Worm (Caenorhabditis elegans) whole organism, L1 larva: Measurements from ENCODE around the gene ilkp-1.

Experiments used
- C04F5.9 ChIP-seq: sonication (generic microtip); optimal IDR thresholded peaks from 2 replicates; lab custom pipeline; 2016; ENCODE audit warnings: missing genetic modification characterization, missing compliant biosample characterization
- C16A3.4 ChIP-seq: fragments of 150-350 bp; optimal IDR thresholded peaks from 2 replicates; lab custom pipeline; 2014; ENCODE audit warnings: missing biosample characterization, missing genetic modification characterization
- C34B4.2 ChIP-seq: sonication (generic microtip); optimal IDR thresholded peaks from 2 replicates; lab custom pipeline; 2017; ENCODE audit warnings: mild to moderate bottlenecking, missing genetic modification characterization, missing compliant biosample characterization
- F16B12.6 ChIP-seq: fragments of 150-350 bp; optimal IDR thresholded peaks from 2 replicates; lab custom pipeline; 2014; ENCODE audit warnings: missing biosample characterization, missing genetic modification characterization
- Y116A8C.19 ChIP-seq: sonication (generic microtip); optimal IDR thresholded peaks from 2 replicates; lab custom pipeline; 2016; ENCODE audit warnings: missing compliant biosample characterization, missing genetic modification characterization, borderline replicate concordance
- blmp-1 ChIP-seq: fragments of 150-350 bp; optimal IDR thresholded peaks from 2 replicates; lab custom pipeline; 2014; ENCODE audit warnings: missing biosample characterization, missing genetic modification characterization
- ceh-63 ChIP-seq: fragments of 200-800 bp; sonication (Bioruptor generic); optimal IDR thresholded peaks from 2 replicates; lab custom pipeline; 2018; ENCODE audit warnings: mild to moderate bottlenecking, missing genetic modification characterization, missing compliant biosample characterization
- ceh-8 ChIP-seq: fragments of 200-800 bp; sonication (Bioruptor generic); optimal IDR thresholded peaks from 2 replicates; lab custom pipeline; 2018; ENCODE audit warnings: mild to moderate bottlenecking, missing genetic modification characterization, moderate library complexity, missing compliant biosample characterization
- ceh-82 ChIP-seq, 3 experiments: fragments of 150-350 bp in 1 of 3; sonication (generic microtip) in 2 of 3; optimal IDR thresholded peaks; 2 replicates each; lab custom pipeline; 2014 to 2017; ENCODE audit warnings: missing biosample characterization in 3 of 3, missing genetic modification characterization in 3 of 3
- ceh-90 ChIP-seq: sonication (generic microtip); optimal IDR thresholded peaks from 2 replicates; lab custom pipeline; 2016; ENCODE audit warnings: missing genetic modification characterization, missing compliant biosample characterization
- ces-1 ChIP-seq: fragments of 150-350 bp; optimal IDR thresholded peaks from 2 replicates; lab custom pipeline; 2014; ENCODE audit warnings: missing biosample characterization, missing genetic modification reagents, missing genetic modification characterization
- dpl-1 ChIP-seq, 3 experiments: fragments of 150-350 bp in 2 of 3; sonication (generic microtip) in 1 of 3; optimal IDR thresholded peaks; 2 replicates each; lab custom pipeline; 2014 to 2017; ENCODE audit warnings: missing biosample characterization in 3 of 3, missing genetic modification characterization in 3 of 3, missing genetic modification reagents in 3 of 3
- dsc-1 ChIP-seq: sonication (generic microtip); optimal IDR thresholded peaks from 2 replicates; lab custom pipeline; 2016; ENCODE audit warnings: mild to moderate bottlenecking, missing genetic modification characterization, missing compliant biosample characterization
- efl-1 ChIP-seq, 4 experiments: fragments of 150-350 bp; optimal IDR thresholded peaks in 3 of 4; peaks in 1 of 4; 1 replicate in 1 of 4; 2 replicates in 3 of 4; lab custom pipeline; 2014; ENCODE audit warnings: missing biosample characterization in 2 of 4, missing genetic modification characterization in 2 of 4, missing genetic modification reagents in 2 of 4
- efl-3 ChIP-seq: fragments of 200-800 bp; sonication (Bioruptor generic); optimal IDR thresholded peaks from 2 replicates; lab custom pipeline; 2018; ENCODE audit warnings: mild to moderate bottlenecking, missing genetic modification characterization, missing compliant biosample characterization
- egl-13 ChIP-seq: sonication (generic microtip); optimal IDR thresholded peaks from 2 replicates; lab custom pipeline; 2016; ENCODE audit warnings: missing genotype, missing genetic modification reagents, missing genetic modification characterization, missing compliant biosample characterization
- egl-27 ChIP-seq, 2 experiments: fragments of 150-350 bp in 1 of 2; sonication (generic microtip); optimal IDR thresholded peaks; 3 replicates each; lab custom pipeline; 2017 to 2018; ENCODE audit warnings: missing biosample characterization in 2 of 2, missing genetic modification characterization in 2 of 2, missing genetic modification reagents in 2 of 2
- elt-2 ChIP-seq: sonication (generic microtip); optimal IDR thresholded peaks from 2 replicates; lab custom pipeline; 2016; ENCODE audit warnings: missing genetic modification characterization, mild to moderate bottlenecking, inconsistent platforms, missing compliant biosample characterization, missing genetic modification reagents
- elt-3 ChIP-seq, 6 experiments: fragments of 150-350 bp in 1 of 6; sonication (generic microtip); optimal IDR thresholded peaks; 2 replicates each; lab custom pipeline; 2017 to 2018; ENCODE audit warnings: missing biosample characterization in 6 of 6, missing genetic modification characterization in 6 of 6, inconsistent platforms in 1 of 6
- fkh-10 ChIP-seq: sonication (generic microtip); optimal IDR thresholded peaks from 2 replicates; lab custom pipeline; 2017; ENCODE audit warnings: missing biosample characterization, missing genetic modification reagents, missing genetic modification characterization
- fkh-4 ChIP-seq: sonication (generic microtip); optimal IDR thresholded peaks from 2 replicates; lab custom pipeline; 2016; ENCODE audit warnings: missing compliant biosample characterization, missing genetic modification characterization, borderline replicate concordance
- fos-1 ChIP-seq: fragments of 150-350 bp; optimal IDR thresholded peaks from 2 replicates; lab custom pipeline; 2014; ENCODE audit warnings: missing biosample characterization, missing genetic modification characterization
- hlh-4 ChIP-seq: sonication (generic microtip); optimal IDR thresholded peaks from 2 replicates; lab custom pipeline; 2016; ENCODE audit warnings: mild to moderate bottlenecking, missing genetic modification characterization, missing compliant biosample characterization
- hpl-2 ChIP-seq: fragments of 150-350 bp; optimal IDR thresholded peaks from 2 replicates; lab custom pipeline; 2014; ENCODE audit warnings: missing biosample characterization, missing genetic modification reagents, missing genetic modification characterization
- irx-1 ChIP-seq: sonication (generic microtip); optimal IDR thresholded peaks from 2 replicates; lab custom pipeline; 2016; ENCODE audit warnings: missing genetic modification characterization, missing compliant biosample characterization
- isw-1 ChIP-seq: fragments of 200-800 bp; sonication (Bioruptor generic); IDR thresholded peaks from 2 replicates; pipeline ENCODE4 v1.3.6; 2022; ENCODE audit warnings: missing genetic modification characterization, missing compliant biosample characterization
- jun-1 ChIP-seq: fragments of 150-350 bp; optimal IDR thresholded peaks from 2 replicates; lab custom pipeline; 2014; ENCODE audit warnings: missing biosample characterization, missing genetic modification reagents, missing genetic modification characterization
- lin-13 ChIP-seq: fragments of 150-350 bp; optimal IDR thresholded peaks from 2 replicates; lab custom pipeline; 2014; ENCODE audit warnings: missing biosample characterization, missing genetic modification reagents, missing genetic modification characterization
- lin-14 ChIP-seq: fragments of 200-800 bp; sonication (Bioruptor generic); optimal IDR thresholded peaks from 2 replicates; lab custom pipeline; 2018; ENCODE audit warnings: mild to moderate bottlenecking, missing genetic modification characterization, moderate library complexity, missing compliant biosample characterization
- lin-15B ChIP-seq: fragments of 150-350 bp; sonication (generic microtip); optimal IDR thresholded peaks from 3 replicates; lab custom pipeline; 2014; ENCODE audit warnings: missing biosample characterization, missing genetic modification characterization
- lin-35 ChIP-seq, 2 experiments: fragments of 150-350 bp; optimal IDR thresholded peaks; 2 replicates each; lab custom pipeline; 2014; ENCODE audit warnings: missing biosample characterization in 2 of 2, missing genetic modification characterization in 2 of 2, missing genetic modification reagents in 2 of 2
- lin-39 ChIP-seq: fragments of 150-350 bp; optimal IDR thresholded peaks from 2 replicates; lab custom pipeline; 2014; ENCODE audit warnings: missing biosample characterization, missing genetic modification reagents, missing genetic modification characterization
- lir-3 ChIP-seq: sonication (generic microtip); optimal IDR thresholded peaks from 2 replicates; lab custom pipeline; 2016; ENCODE audit warnings: mild to moderate bottlenecking, missing genetic modification characterization, moderate library complexity, missing compliant biosample characterization; ENCODE audit not compliant: poor library complexity
- lsy-2 ChIP-seq, 2 experiments: fragments of 150-350 bp; optimal IDR thresholded peaks; 2 replicates each; lab custom pipeline; 2014; ENCODE audit warnings: missing biosample characterization in 2 of 2, missing genetic modification characterization in 2 of 2
- mef-2 ChIP-seq: fragments of 150-350 bp; optimal IDR thresholded peaks from 2 replicates; lab custom pipeline; 2014; ENCODE audit warnings: missing biosample characterization, missing genetic modification characterization
- mep-1 ChIP-seq: fragments of 150-350 bp; optimal IDR thresholded peaks from 2 replicates; lab custom pipeline; 2014; ENCODE audit warnings: missing biosample characterization, missing genetic modification characterization
- nhr-20 ChIP-seq: sonication (generic microtip); optimal IDR thresholded peaks from 2 replicates; lab custom pipeline; 2016; ENCODE audit warnings: mild to moderate bottlenecking, missing genetic modification characterization, missing compliant biosample characterization
- nhr-71 ChIP-seq: sonication (generic microtip); optimal IDR thresholded peaks from 2 replicates; lab custom pipeline; 2016; ENCODE audit warnings: mild to moderate bottlenecking, missing genetic modification characterization, moderate library complexity, missing compliant biosample characterization
- nhr-76 ChIP-seq: sonication (generic microtip); optimal IDR thresholded peaks from 2 replicates; lab custom pipeline; 2017; ENCODE audit warnings: missing biosample characterization, missing genetic modification characterization
- nhr-77 ChIP-seq: fragments of 150-350 bp; optimal IDR thresholded peaks from 2 replicates; lab custom pipeline; 2014; ENCODE audit warnings: missing biosample characterization, missing genetic modification characterization
- nhr-85 ChIP-seq: sonication (generic microtip); peaks from one replicate; lab custom pipeline; 2016; ENCODE audit warnings: missing genetic modification characterization, inconsistent platforms, missing compliant biosample characterization
- nhr-90 ChIP-seq: sonication (generic microtip); optimal IDR thresholded peaks from 2 replicates; lab custom pipeline; 2016; ENCODE audit warnings: mild to moderate bottlenecking, missing genetic modification characterization, missing compliant biosample characterization; ENCODE audit not compliant: poor library complexity
- rnt-1 ChIP-seq: sonication (generic microtip); optimal IDR thresholded peaks from 2 replicates; lab custom pipeline; 2016; ENCODE audit warnings: mild to moderate bottlenecking, missing genetic modification characterization, moderate library complexity, missing compliant biosample characterization
- skn-1 ChIP-seq: fragments of 150-350 bp; optimal IDR thresholded peaks from 2 replicates; lab custom pipeline; 2014; ENCODE audit warnings: missing biosample characterization, missing genetic modification characterization
- snu-23 ChIP-seq: sonication (generic microtip); optimal IDR thresholded peaks from 2 replicates; lab custom pipeline; 2016; ENCODE audit warnings: missing genetic modification characterization, missing compliant biosample characterization
- sptf-1 ChIP-seq: fragments of 150-350 bp; optimal IDR thresholded peaks from 2 replicates; lab custom pipeline; 2014; ENCODE audit warnings: missing biosample characterization, missing genetic modification characterization
- sup-37 ChIP-seq: fragments of 200-800 bp; sonication (Bioruptor generic); optimal IDR thresholded peaks from 2 replicates; lab custom pipeline; 2018; ENCODE audit warnings: mild to moderate bottlenecking, missing genetic modification characterization, missing compliant biosample characterization
- swsn-7 ChIP-seq: sonication (generic microtip); optimal IDR thresholded peaks from 2 replicates; lab custom pipeline; 2016; ENCODE audit warnings: missing genetic modification characterization, missing compliant biosample characterization
- unc-130 ChIP-seq: fragments of 150-350 bp; optimal IDR thresholded peaks from 2 replicates; lab custom pipeline; 2017; ENCODE audit warnings: missing biosample characterization, missing genetic modification characterization, inconsistent platforms
- unc-30 ChIP-seq: sonication (generic microtip); optimal IDR thresholded peaks from 2 replicates; lab custom pipeline; 2017; ENCODE audit warnings: missing biosample characterization, missing genetic modification characterization
- xbp-1 ChIP-seq: sonication (generic microtip); optimal IDR thresholded peaks from 2 replicates; lab custom pipeline; 2016; ENCODE audit warnings: missing genetic modification characterization, missing compliant biosample characterization
- ztf-11 ChIP-seq, 2 experiments: sonication (generic microtip); optimal IDR thresholded peaks; 2 replicates each; lab custom pipeline; 2016 to 2017; ENCODE audit warnings: missing genetic modification characterization in 2 of 2, missing biosample characterization in 1 of 2, missing compliant biosample characterization in 1 of 2

ilkp-1 gene

ce11 chrII:11042878-11043331 lies 7.2 kb upstream of the ilkp-1 start:
- TF ChIP-seq unc-130 (tag; lab: Kevin White, UChicago) (peak; percentile 45), blmp-1 (tag; lab: Kevin White, UChicago) (no peak), unc-30 (tag; lab: Kevin White, UChicago) (no peak), hpl-2 (peak; percentile 6), mep-1 (peak; percentile 61), egl-13 (peak; percentile 54), lsy-2 (tag; optimal IDR thresholded peaks at IDR 0.05; lab: Kevin White, UChicago) (peak; percentile 59 to 77), nhr-71 (tag; lab: Kevin White, UChicago) (peak; percentile 78), nhr-90 (tag; lab: Kevin White, UChicago) (peak; percentile 22), fos-1 (no peak), elt-3 (tag; optimal IDR thresholded peaks at IDR 0.05; lab: Kevin White, UChicago) (no peak), nhr-77 (peak; percentile 52), elt-2 (peak; percentile 26), lin-13 (GFP tag; lab: Kevin White, UChicago) (no peak), lin-39 (no peak), efl-1 (optimal IDR thresholded peaks at IDR 0.05; lab: Kevin White, UChicago) (peak; percentile 57 to 60), efl-1 (GFP tag; optimal IDR thresholded peaks at IDR 0.05 in 1 of 2; lab: Kevin White, UChicago) (peak; percentile 35 to 94), ceh-8 (GFP tag; lab: Kevin White, UChicago) (peak; percentile 65), ztf-11 (tag; optimal IDR thresholded peaks at IDR 0.05; lab: Kevin White, UChicago) (peak in 1 of 2 experiments; percentile 5), C04F5.9 (tag; lab: Kevin White, UChicago) (no peak), fkh-4 (tag; lab: Kevin White, UChicago) (no peak), C16A3.4 (tag; lab: Kevin White, UChicago) (peak; percentile 51), lir-3 (tag; lab: Kevin White, UChicago) (peak; percentile 43), nhr-20 (tag; lab: Kevin White, UChicago) (peak; percentile 68), nhr-85 (peak; percentile 52), Y116A8C.19 (tag; lab: Kevin White, UChicago) (no peak), ceh-63 (GFP tag; lab: Kevin White, UChicago) (no peak), nhr-76 (tag; lab: Kevin White, UChicago) (no peak), rnt-1 (peak; percentile 56), skn-1 (peak; percentile 46), ceh-82 (tag; optimal IDR thresholded peaks at IDR 0.05; lab: Kevin White, UChicago) (peak in 2 of 3 experiments; percentile 45 to 84), jun-1 (peak; percentile 76), fkh-10 (GFP tag; lab: Kevin White, UChicago) (peak; percentile 60), swsn-7 (peak; percentile 67), efl-3 (GFP tag; lab: Kevin White, UChicago) (no peak), dpl-1 (GFP tag; optimal IDR thresholded peaks at IDR 0.05; lab: Kevin White, UChicago) (peak; percentile 32 to 43 (median 35)), xbp-1 (tag; lab: Kevin White, UChicago) (peak; percentile 49), sup-37 (GFP tag; lab: Kevin White, UChicago) (no peak), irx-1 (peak; percentile 25), hlh-4 (no peak), C34B4.2 (tag; lab: Kevin White, UChicago) (no peak), lin-35 (GFP tag; optimal IDR thresholded peaks at IDR 0.05; lab: Kevin White, UChicago) (peak; percentile 62 to 66), lin-15B (no peak), lin-14 (GFP tag; lab: Kevin White, UChicago) (peak; percentile 95), ceh-90 (tag; lab: Kevin White, UChicago) (no peak), ces-1 (GFP tag; lab: Kevin White, UChicago) (no peak), snu-23 (GFP tag; lab: Kevin White, UChicago) (peak; percentile 83), mef-2 (tag; lab: Kevin White, UChicago) (no peak), egl-27 (tag; optimal IDR thresholded peaks at IDR 0.05; lab: Kevin White, UChicago) (peak; percentile 0 to 30), isw-1 (GFP tag; lab: Robert Waterston, UW) (peak; percentile 30; the same call in 1 of the 2 replicates), F16B12.6 (tag; lab: Kevin White, UChicago) (peak; percentile 36), dsc-1 (tag; lab: Kevin White, UChicago) (peak; percentile 56), sptf-1 (tag; lab: Kevin White, UChicago) (no peak)
